Worm (Caenorhabditis elegans): Measurements from ENCODE around the gene C35D10.17.

DNA sequence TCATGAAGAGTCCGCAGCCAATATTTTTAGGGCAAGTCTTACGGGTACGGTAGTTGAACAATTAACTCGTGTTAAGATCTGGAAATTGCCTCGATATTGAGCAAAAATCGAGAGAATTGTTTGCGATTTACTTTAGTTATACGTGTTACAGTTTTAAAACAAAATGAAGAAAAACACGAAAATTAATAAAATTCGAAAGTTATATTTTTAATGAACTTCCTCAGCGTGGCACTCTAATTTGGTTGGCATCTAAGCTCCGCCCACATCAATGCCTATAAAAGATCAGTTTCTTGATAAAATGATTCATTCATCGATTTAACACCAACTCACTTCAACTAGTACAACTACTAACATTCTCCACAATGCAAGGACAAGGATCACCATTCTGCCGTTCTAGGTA lies 3.6 kb downstream of the C35D10.17 start, which contains the start of gene gipc-1:
- TF ChIP-seq sea-1 (GFP tag; conservative IDR thresholded peaks at IDR 0.05) (no peak), ceh-13 (GFP tag; optimal IDR thresholded peaks at IDR 0.05) (no peak), ama-1 (optimal IDR thresholded peaks at IDR 0.05) (no peak), aly-1 (tag; optimal IDR thresholded peaks at IDR 0.05) (no peak), pes-1 (GFP tag; IDR thresholded peaks at IDR 0.05) (no peak), hnd-1 (tag; optimal IDR thresholded peaks at IDR 0.05) (no peak), ets-7 (tag; optimal IDR thresholded peaks at IDR 0.05) (no peak), F13C5.2 (tag; optimal IDR thresholded peaks at IDR 0.05) (no peak), hmg-4 (GFP tag; optimal IDR thresholded peaks at IDR 0.05) (no peak), scrt-1 (GFP tag; IDR thresholded peaks at IDR 0.05) (no peak), tbx-37 (GFP tag; conservative IDR thresholded peaks at IDR 0.05) (no peak), tbx-11 (GFP tag; IDR thresholded peaks at IDR 0.05) (no peak)
